Worm (Caenorhabditis elegans): Measurements from ENCODE around the gene C16A3.6.
A peak's percentile ranks its signal among the peaks of the same experiment; 100 is the strongest.

C16A3.6 gene

DNA sequence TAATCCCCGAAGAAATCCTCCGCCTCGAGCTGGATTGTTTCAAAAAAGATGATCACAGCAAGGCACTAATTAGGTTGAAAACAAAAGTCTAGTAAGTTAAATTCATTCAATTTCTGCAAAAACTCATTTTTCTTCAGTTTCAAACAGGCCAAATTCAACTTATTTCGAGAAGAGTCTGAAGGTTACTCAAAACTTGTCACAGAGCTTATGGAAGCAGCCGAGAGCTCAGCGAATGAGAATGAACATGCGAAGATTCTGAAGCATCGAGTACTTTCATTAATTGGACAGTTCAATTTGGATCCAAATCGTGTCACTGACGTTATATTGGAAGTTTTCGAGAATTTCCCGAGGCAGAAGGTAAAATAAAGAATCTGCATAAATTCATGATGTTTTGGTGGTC, 10.5 kb upstream of the C16A3.6 start:
- no peak for TF ChIP-seq ZK546.5 (tag; optimal IDR thresholded peaks at IDR 0.05)
- TF ChIP-seq ztf-11 (tag; optimal IDR thresholded peaks at IDR 0.05) = no peak
- no peak for TF ChIP-seq nfya-1 (tag; optimal IDR thresholded peaks at IDR 0.05; ENCODE audit: insufficient read depth)
- no peak for TF ChIP-seq ceh-28 (tag; optimal IDR thresholded peaks at IDR 0.05)
- TF ChIP-seq R02D3.7 (tag; optimal IDR thresholded peaks at IDR 0.05) = no peak
- TF ChIP-seq lin-15B (tag; optimal IDR thresholded peaks at IDR 0.05) = no peak
- no peak for TF ChIP-seq aly-2 (tag; optimal IDR thresholded peaks at IDR 0.05)
- no peak for TF ChIP-seq egl-27 (tag; optimal IDR thresholded peaks at IDR 0.05)
- no peak for TF ChIP-seq fkh-10 (GFP tag; optimal IDR thresholded peaks at IDR 0.05)
- TF ChIP-seq fos-1 (tag; optimal IDR thresholded peaks at IDR 0.05) = no peak
- no peak for TF ChIP-seq nhr-67 (tag; optimal IDR thresholded peaks at IDR 0.05)
- no peak for TF ChIP-seq elt-2 (tag; optimal IDR thresholded peaks at IDR 0.05)
- no peak for TF ChIP-seq nhr-12 (tag; optimal IDR thresholded peaks at IDR 0.05)
- TF ChIP-seq sea-2 (GFP tag; optimal IDR thresholded peaks at IDR 0.05) = no peak
- no peak for TF ChIP-seq nhr-25 (tag; optimal IDR thresholded peaks at IDR 0.05)
- TF ChIP-seq zag-1 (tag; optimal IDR thresholded peaks at IDR 0.05) = no peak
- TF ChIP-seq elt-3 (tag; optimal IDR thresholded peaks at IDR 0.05) = no peak
- no peak for TF ChIP-seq pha-4 (tag; optimal IDR thresholded peaks at IDR 0.05)

DNA sequence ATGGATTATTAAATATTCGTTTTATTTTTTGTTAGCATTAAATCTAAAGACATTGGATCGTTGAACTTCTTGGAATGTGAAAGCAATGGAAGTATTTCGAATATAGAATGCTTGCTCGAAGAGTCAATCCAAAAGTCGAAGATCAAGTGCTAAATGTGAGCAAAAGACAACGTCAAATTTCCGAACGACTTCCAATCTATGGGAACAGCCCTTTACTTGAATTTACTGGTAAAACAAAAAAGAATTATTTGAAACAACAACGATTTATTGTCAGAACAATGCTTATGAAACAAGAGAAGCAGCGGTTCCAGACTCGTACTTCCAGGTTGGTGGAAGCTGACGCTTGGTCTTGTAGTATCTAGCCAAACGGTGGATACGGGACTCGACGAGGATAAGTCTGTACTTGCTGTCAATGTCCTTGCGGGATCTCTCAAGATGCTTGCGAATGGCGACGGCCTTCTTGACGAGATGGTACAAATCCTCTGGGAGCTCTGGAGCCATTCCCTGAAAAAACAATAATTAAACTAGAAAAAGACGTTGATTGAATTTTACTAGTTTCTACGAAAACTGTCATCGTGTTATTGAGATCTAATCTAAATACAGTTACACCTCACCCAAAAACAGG, 5.0 kb upstream of the C16A3.6 start:
- no peak for TF ChIP-seq snpc-4 (tag; optimal IDR thresholded peaks at IDR 0.05)
- no peak for TF ChIP-seq mdl-1 (tag; optimal IDR thresholded peaks at IDR 0.05)
- TF ChIP-seq elt-2 (tag; optimal IDR thresholded peaks at IDR 0.05) = peak; percentile 8
- TF ChIP-seq fkh-10 (GFP tag; optimal IDR thresholded peaks at IDR 0.05) = no peak

DNA sequence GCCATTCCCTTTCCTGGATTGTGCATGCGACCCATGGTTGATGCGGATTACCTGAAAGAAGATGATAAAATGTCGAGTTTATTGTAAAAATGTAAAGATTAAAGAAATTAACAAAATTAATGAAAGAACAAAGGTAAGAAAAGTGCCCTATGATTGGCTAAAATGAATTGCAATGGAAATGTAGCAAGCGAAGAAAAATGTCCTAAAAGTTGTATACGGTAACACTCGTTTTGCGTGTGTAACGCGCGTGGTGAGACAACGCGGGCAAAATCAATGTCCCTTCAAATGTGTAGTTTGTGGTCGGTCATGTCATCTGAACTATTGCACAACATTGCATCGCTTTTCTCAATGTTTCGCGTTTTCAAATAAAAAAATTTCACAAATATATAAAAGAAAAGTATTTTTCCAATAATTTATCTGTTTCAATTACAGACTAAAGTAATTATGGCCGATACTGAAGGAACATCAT, 4.0 kb upstream of the C16A3.6 start, which contains the start of the genes rps-13 and nfx-1:
rps-13 (minus strand) TSS at position 51 of the 469 bp plus-strand sequence.
nfx-1 (plus strand) TSS at position 433 of the 469 bp plus-strand sequence.
- peak; percentile 52 for TF ChIP-seq hmg-11 (tag; optimal IDR thresholded peaks at IDR 0.05)
- peak; percentile 58 for TF ChIP-seq egl-5 (tag; optimal IDR thresholded peaks at IDR 0.05)
- no peak for TF ChIP-seq sea-2 (GFP tag; optimal IDR thresholded peaks at IDR 0.05)
- peak; percentile 83 for TF ChIP-seq lin-15B (tag; optimal IDR thresholded peaks at IDR 0.05)
- no peak for TF ChIP-seq ceh-82 (tag; optimal IDR thresholded peaks at IDR 0.05)
- peak; percentile 73 for TF ChIP-seq skn-1 (tag; optimal IDR thresholded peaks at IDR 0.05)
- TF ChIP-seq nfya-1 (tag; optimal IDR thresholded peaks at IDR 0.05; ENCODE audit: insufficient read depth) = peak; percentile 97
- TF ChIP-seq ceh-28 (tag; optimal IDR thresholded peaks at IDR 0.05) = peak; percentile 50
- TF ChIP-seq fkh-10 (GFP tag; optimal IDR thresholded peaks at IDR 0.05) = no peak
- TF ChIP-seq aly-2 (tag; optimal IDR thresholded peaks at IDR 0.05) = no peak
- TF ChIP-seq nhr-11 (tag; optimal IDR thresholded peaks at IDR 0.05) = peak; percentile 40
- peak; percentile 78 for TF ChIP-seq nhr-43 (tag; optimal IDR thresholded peaks at IDR 0.05; ENCODE audit: poor library complexity, severe bottlenecking)
- TF ChIP-seq nhr-23 (tag; optimal IDR thresholded peaks at IDR 0.05) = peak; percentile 92
- peak; percentile 84 for TF ChIP-seq lin-39 (tag; optimal IDR thresholded peaks at IDR 0.05)
- peak; percentile 34 for TF ChIP-seq pqm-1 (tag; optimal IDR thresholded peaks at IDR 0.05)
- peak; percentile 94 for TF ChIP-seq pha-4 (tag; optimal IDR thresholded peaks at IDR 0.05)
- peak; percentile 51 for TF ChIP-seq elt-2 (tag; optimal IDR thresholded peaks at IDR 0.05)
- TF ChIP-seq nhr-25 (tag; optimal IDR thresholded peaks at IDR 0.05) = peak; percentile 82
- TF ChIP-seq R02D3.7 (tag; optimal IDR thresholded peaks at IDR 0.05) = peak; percentile 43

DNA sequence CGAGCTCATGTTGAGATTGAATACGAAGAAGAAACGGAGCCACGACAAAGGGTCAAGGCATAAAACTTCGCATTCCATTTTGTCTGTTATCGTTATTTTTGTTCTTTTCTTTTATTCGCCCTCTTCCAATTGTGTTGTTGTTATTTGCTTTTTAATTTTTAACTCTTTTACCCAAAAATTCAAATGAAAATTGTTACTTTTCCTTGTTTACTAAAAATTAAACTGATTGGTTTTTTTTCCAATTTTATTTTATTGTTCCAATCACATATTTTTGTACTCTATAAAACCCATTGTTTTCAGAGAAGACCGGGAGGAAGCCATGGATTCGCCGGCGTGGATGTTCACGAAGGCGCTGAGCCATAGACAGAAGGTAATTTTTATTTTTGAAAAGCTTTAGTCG, 1.5 kb downstream of the C16A3.6 start, which contains the start of gene C16A3.5:
C16A3.5 (plus strand) TSS at position 301 of the 400 bp plus-strand sequence.
- TF ChIP-seq ZK546.5 (tag; optimal IDR thresholded peaks at IDR 0.05) = no peak
- TF ChIP-seq nhr-43 (tag; optimal IDR thresholded peaks at IDR 0.05; ENCODE audit: poor library complexity, severe bottlenecking) = no peak
- TF ChIP-seq zag-1 (tag; optimal IDR thresholded peaks at IDR 0.05) = no peak
- no peak for TF ChIP-seq nhr-77 (tag; optimal IDR thresholded peaks at IDR 0.05)
- no peak for TF ChIP-seq elt-1 (tag; optimal IDR thresholded peaks at IDR 0.05)

DNA sequence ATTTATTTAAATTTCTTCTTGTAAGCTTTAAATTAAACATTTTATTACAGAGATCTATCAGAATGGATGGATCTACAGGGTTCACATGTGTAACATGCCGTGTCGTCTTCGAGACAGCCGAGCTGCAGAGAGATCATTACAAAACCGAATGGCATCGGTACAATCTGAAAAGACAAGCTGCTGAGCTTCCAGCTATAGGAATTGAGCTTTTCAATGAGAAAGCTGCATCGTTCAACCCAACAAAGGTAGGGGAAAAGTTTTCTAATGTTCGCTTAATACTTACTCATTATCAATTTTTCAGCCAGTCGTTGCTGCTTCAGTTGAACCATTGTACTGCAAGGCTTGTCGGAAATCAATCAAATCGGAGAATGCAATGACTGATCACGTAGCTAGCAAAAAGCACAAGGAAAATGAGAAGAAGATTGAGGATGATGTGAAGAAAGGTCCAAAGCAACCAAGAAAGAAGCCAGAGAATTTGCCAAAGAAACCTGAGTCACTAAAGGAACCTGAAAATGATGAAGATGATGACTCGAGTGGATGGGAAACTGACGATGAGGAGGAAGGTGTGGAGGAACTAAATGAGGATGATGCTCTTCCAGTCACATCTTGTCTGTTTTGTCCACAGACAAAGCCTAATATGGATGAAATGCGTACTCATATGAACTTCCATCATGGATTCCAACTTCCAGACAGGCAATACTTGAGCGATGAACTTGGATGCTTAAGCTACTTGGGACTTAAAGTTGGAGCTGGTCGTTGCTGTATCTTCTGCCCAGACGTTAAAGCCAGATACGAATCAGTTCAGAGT, 2.8 kb downstream of the C16A3.6 start, which contains the start of gene znf-622:
znf-622 (plus strand) TSS at position 51 of the 808 bp plus-strand sequence.
- TF ChIP-seq zag-1 (tag; optimal IDR thresholded peaks at IDR 0.05) = no peak
- TF ChIP-seq ceh-9 (tag; optimal IDR thresholded peaks at IDR 0.05) = no peak
- TF ChIP-seq nhr-43 (tag; optimal IDR thresholded peaks at IDR 0.05; ENCODE audit: poor library complexity, severe bottlenecking) = no peak
- TF ChIP-seq pha-4 (tag; optimal IDR thresholded peaks at IDR 0.05) = no peak
- no peak for TF ChIP-seq snpc-4 (tag; optimal IDR thresholded peaks at IDR 0.05)
